Fruit fly (Drosophila melanogaster): Measurements from ENCODE around the gene PlexB.

dm6 chr4:76157-76556, 32.6 kb upstream of the PlexB start:
- no peak for TF ChIP-seq Sin3A (optimal IDR thresholded peaks at IDR 0.05)
- TF ChIP-seq h (optimal IDR thresholded peaks at IDR 0.05): no peak
- TF ChIP-seq psq (optimal IDR thresholded peaks at IDR 0.05): no peak
- TF ChIP-seq ttk (optimal IDR thresholded peaks at IDR 0.05): no peak

Data from Kc167 (cell line).